Worm (Caenorhabditis elegans): ENCODE data around the gene C54E4.4.

- TF ChIP-seq him-1 (tag; optimal IDR thresholded peaks at IDR 0.05), result no peak
- no peak for TF ChIP-seq dao-5 (tag; optimal IDR thresholded peaks at IDR 0.05)
- no peak for TF ChIP-seq W03F9.2 (tag; optimal IDR thresholded peaks at IDR 0.05)
These were observed 54.9 kb downstream of the C54E4.4 start, which contains the start of gene C23H5.8 for ce11 chrIV:2113362-2114056.

All from whole organism, L4/young adult.